Worm (Caenorhabditis elegans): Measurements from ENCODE around the gene F53B3.3.

ce11 chrX:2827702-2828182 is 43.2 kb downstream of the F53B3.3 start, which contains the start of gene ssr-2:
- TF ChIP-seq hmg-20 (GFP tag; IDR thresholded peaks at IDR 0.05) (no peak), hrde-1 (tag; optimal IDR thresholded peaks at IDR 0.05; ENCODE audit: borderline replicate concordance) (no peak), ceh-100 (GFP tag; IDR thresholded peaks at IDR 0.05) (no peak), egrh-3 (GFP tag; IDR thresholded peaks at IDR 0.05) (no peak), unc-62 (GFP tag; optimal IDR thresholded peaks at IDR 0.05) (no peak), Y95B8A.8 (GFP tag; IDR thresholded peaks at IDR 0.05) (no peak), sptf-2 (GFP tag; optimal IDR thresholded peaks at IDR 0.05) (no peak), fkh-3 (tag; optimal IDR thresholded peaks at IDR 0.05) (no peak), F33H1.4 (GFP tag; IDR thresholded peaks at IDR 0.05) (no peak), bed-2 (GFP tag; IDR thresholded peaks at IDR 0.05) (no peak)

Measured in whole organism, young adult.